Worm (Caenorhabditis elegans): Measurements from ENCODE around the gene Y102A11A.9.

DNA sequence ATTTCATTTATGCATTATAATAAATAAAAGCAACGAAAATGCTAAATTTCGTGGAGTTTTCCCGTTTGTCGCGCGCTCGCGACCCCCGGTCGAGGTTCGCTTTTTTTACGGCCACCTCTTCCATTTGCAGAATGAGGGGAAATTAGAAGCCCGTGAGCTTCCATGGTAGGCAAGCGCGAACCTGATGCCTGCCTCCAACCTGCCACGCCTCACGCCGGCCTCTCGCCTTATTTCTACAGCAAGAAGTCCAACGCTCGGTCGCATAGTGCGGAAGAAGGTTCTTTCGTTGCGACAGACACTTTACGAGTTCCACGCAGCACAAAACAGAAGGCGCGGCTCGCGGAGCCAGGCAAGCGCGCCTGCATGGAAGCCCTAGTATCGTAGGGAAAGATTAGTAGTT is 41.3 kb upstream of the Y102A11A.9 start:
- no peak for TF ChIP-seq unc-62 (GFP tag; optimal IDR thresholded peaks at IDR 0.05)
- TF ChIP-seq ceh-82 (tag; optimal IDR thresholded peaks at IDR 0.05): no peak
- TF ChIP-seq skn-1 (tag; optimal IDR thresholded peaks at IDR 0.05): no peak
- TF ChIP-seq ztf-4 (tag; optimal IDR thresholded peaks at IDR 0.05): no peak
- no peak for TF ChIP-seq blmp-1 (tag; optimal IDR thresholded peaks at IDR 0.05; ENCODE audit: insufficient read depth)
- TF ChIP-seq crh-2 (tag; optimal IDR thresholded peaks at IDR 0.05): no peak
- TF ChIP-seq nhr-237 (tag; optimal IDR thresholded peaks at IDR 0.05): no peak
- no peak for TF ChIP-seq ztf-11 (tag; optimal IDR thresholded peaks at IDR 0.05)
- TF ChIP-seq nhr-25 (tag; optimal IDR thresholded peaks at IDR 0.05): no peak
- TF ChIP-seq elt-1 (tag; optimal IDR thresholded peaks at IDR 0.05): no peak
- TF ChIP-seq R02D3.7 (tag; optimal IDR thresholded peaks at IDR 0.05): no peak
- no peak for TF ChIP-seq egl-27 (tag; optimal IDR thresholded peaks at IDR 0.05)

Data from whole organism, L2 larva.